Fruit fly (Drosophila melanogaster) Kc167 (cell line): Measurements from ENCODE around the gene CG14326.

Source experiments
- Myc ChIP-seq: fragments of >200 bp; optimal IDR thresholded peaks from 2 replicates; lab custom pipeline; 2017; ENCODE audit warnings: missing external identifiers
- h ChIP-seq: fragments of >200 bp; optimal IDR thresholded peaks from 3 replicates; lab custom pipeline; 2018; ENCODE audit warnings: missing external identifiers
- insv ChIP-seq: fragments of >200 bp; optimal IDR thresholded peaks from 3 replicates; lab custom pipeline; 2018; ENCODE audit warnings: missing external identifiers

dm6 chr3R:17630417-17630816 is 11.5 kb downstream of the CG14326 start, which contains the start of gene CG43175:
- no peak for TF ChIP-seq h (lab: Kevin White, UChicago)
- no peak for TF ChIP-seq Myc (lab: Kevin White, UChicago)
- no peak for TF ChIP-seq insv
